Fruit fly (Drosophila melanogaster): ENCODE results near the gene fln.

Gene fln

dm6 chr3L:20000081-20000736 lies 9.2 kb upstream of the fln start, which contains the start of the genes Tom20 and Gabat:
Gene Tom20, plus strand, starts transcription at chr3L:20000644.
Gene Gabat, minus strand, starts transcription at chr3L:20000686.
- TF ChIP-seq Myc (optimal IDR thresholded peaks at IDR 0.05) (no peak), Sin3A (optimal IDR thresholded peaks at IDR 0.05) (no peak), insv (optimal IDR thresholded peaks at IDR 0.05) (no peak), h (optimal IDR thresholded peaks at IDR 0.05) (no peak), psq (optimal IDR thresholded peaks at IDR 0.05) (no peak), ttk (optimal IDR thresholded peaks at IDR 0.05) (no peak)

DNA sequence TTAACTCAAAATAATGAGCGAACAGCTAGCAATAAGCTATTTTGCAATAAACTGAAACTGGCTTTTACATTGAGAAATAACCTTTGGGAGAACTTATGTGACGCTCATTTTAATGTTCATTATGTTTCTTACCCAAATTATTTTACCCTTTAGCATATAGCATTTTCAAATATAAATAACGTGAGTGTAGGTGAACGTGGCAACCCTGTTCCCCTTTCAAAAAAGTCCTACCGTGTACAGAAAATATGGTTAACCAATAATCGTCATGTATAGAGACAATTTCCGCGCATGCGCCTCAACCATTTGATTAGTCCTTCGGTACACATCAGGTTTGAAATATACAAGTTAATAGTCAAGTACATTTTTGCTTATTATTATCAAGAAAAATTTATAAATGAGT lies 3.0 kb upstream of the fln start:
- TF ChIP-seq ttk (optimal IDR thresholded peaks at IDR 0.05) (no peak), psq (optimal IDR thresholded peaks at IDR 0.05) (no peak), Sin3A (optimal IDR thresholded peaks at IDR 0.05) (no peak), h (optimal IDR thresholded peaks at IDR 0.05) (no peak), Myc (optimal IDR thresholded peaks at IDR 0.05) (no peak), insv (optimal IDR thresholded peaks at IDR 0.05) (no peak)

DNA sequence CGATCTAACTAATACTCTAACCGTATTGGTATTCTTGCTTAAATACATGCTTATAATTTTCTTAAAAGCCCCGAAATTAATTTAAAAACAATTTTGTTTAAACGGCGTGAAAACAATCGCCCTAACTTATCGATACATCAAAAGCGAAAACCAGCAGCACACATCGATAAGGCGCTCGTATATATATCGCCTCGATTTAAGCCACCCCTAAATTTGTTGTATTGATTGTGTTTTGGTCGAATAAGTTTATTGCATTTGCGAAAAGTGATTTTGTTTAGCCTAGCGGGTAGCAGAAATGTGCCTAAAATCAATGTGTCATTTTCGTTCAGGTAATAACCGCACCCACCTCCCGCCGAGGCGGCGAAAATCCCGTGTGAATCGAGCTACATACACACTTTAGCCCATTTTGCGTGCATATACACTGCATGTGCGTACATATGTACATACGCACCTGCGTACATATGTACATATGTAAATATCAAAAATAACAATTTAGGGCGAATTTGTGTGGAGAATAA lies 753 bp upstream of the fln start, which contains the start of the genes CG7646 and Nca:
CG7646 (plus strand) TSS at position 174 of the 518 bp plus-strand sequence.
Nca (plus strand) TSS at position 174 of the 518 bp plus-strand sequence.
- no peak for TF ChIP-seq Sin3A (optimal IDR thresholded peaks at IDR 0.05)
- TF ChIP-seq psq (optimal IDR thresholded peaks at IDR 0.05): no peak
- no peak for TF ChIP-seq insv (optimal IDR thresholded peaks at IDR 0.05)
- TF ChIP-seq Myc (optimal IDR thresholded peaks at IDR 0.05): no peak
- TF ChIP-seq ttk (optimal IDR thresholded peaks at IDR 0.05): no peak
- TF ChIP-seq h (optimal IDR thresholded peaks at IDR 0.05): no peak

DNA sequence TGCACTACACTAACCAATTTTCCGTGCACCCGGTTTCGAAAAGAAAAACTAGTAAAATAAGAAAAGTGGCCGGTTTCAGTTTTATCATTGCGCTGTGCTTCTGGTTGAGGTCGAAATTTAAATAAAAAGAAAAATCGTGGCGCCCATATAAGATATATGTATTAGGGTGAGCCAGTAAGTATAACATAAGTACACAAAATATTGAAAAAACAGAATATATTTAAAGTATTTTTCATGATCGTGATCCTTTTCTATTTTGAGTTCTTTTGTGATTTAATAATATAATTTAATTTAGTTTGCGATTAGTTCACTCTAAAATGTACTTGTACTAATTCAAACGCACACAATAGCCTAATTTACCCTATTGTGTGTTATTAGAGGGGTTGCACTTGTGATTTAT lies 2.1 kb downstream of the fln start, which contains the start of gene Csas:
Csas (minus strand) TSS at position 101 of the 400 bp plus-strand sequence.
- TF ChIP-seq h (optimal IDR thresholded peaks at IDR 0.05) (no peak), Sin3A (optimal IDR thresholded peaks at IDR 0.05) (no peak), insv (optimal IDR thresholded peaks at IDR 0.05) (no peak), Myc (optimal IDR thresholded peaks at IDR 0.05) (no peak), ttk (optimal IDR thresholded peaks at IDR 0.05) (no peak), psq (optimal IDR thresholded peaks at IDR 0.05) (no peak)

DNA sequence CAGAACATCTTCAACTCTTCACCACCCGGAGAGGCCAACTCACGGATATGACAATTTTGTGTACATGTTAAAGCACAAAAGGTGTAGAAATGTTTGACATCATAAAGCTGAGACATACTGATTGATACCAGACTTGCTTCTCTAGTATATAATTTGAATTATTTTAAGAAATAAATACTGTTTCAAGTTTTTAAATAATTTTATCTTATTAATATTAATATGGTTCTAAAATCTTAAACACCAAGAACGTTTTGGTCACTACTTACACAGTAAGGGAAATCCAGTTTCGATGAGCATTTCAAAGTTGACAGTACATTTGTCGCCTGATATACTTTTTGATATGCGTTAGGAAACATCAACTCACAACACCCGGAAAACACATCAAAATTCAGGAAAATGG lies 5.3 kb downstream of the fln start, which contains the start of the genes hale and schuy:
hale (minus strand) TSS at position 101 of the 400 bp plus-strand sequence.
schuy (plus strand) TSS at position 326 of the 400 bp plus-strand sequence.
- TF ChIP-seq insv (optimal IDR thresholded peaks at IDR 0.05): no peak
- TF ChIP-seq h (optimal IDR thresholded peaks at IDR 0.05): no peak
- no peak for TF ChIP-seq Myc (optimal IDR thresholded peaks at IDR 0.05)
- no peak for TF ChIP-seq ttk (optimal IDR thresholded peaks at IDR 0.05)
- TF ChIP-seq psq (optimal IDR thresholded peaks at IDR 0.05): no peak
- TF ChIP-seq Sin3A (optimal IDR thresholded peaks at IDR 0.05): no peak

dm6 chr3L:19981385-19981784 lies 9.6 kb downstream of the fln start, which contains the start of gene CG17732:
Gene CG17732, plus strand, starts transcription at chr3L:19981685.
- no peak for TF ChIP-seq h (optimal IDR thresholded peaks at IDR 0.05)
- TF ChIP-seq ttk (optimal IDR thresholded peaks at IDR 0.05): no peak
- TF ChIP-seq psq (optimal IDR thresholded peaks at IDR 0.05): no peak
- no peak for TF ChIP-seq insv (optimal IDR thresholded peaks at IDR 0.05)
- no peak for TF ChIP-seq Sin3A (optimal IDR thresholded peaks at IDR 0.05)
- no peak for TF ChIP-seq Myc (optimal IDR thresholded peaks at IDR 0.05)

DNA sequence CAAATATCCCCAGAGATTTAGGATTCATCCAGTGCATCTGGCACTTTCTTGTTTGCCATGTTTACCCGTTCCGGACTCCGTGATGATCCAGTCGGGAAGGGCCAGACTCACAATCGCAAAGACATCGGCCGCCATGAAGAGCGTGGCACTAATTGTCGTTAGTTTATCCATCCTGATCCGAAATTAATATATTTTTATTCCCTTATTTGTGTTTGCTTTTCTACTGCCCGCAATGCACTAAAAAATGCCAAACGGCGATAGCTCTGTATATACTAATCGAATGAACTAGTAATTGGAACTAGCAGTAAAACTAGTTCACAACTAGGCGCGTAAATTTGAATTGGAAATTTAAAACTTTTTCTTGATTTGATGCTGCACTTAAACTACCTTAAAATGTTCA lies 11.4 kb downstream of the fln start, which contains the start of gene CG14182:
CG14182 (minus strand) TSS at position 221 of the 400 bp plus-strand sequence.
- TF ChIP-seq Myc (optimal IDR thresholded peaks at IDR 0.05): no peak
- TF ChIP-seq h (optimal IDR thresholded peaks at IDR 0.05): no peak
- no peak for TF ChIP-seq insv (optimal IDR thresholded peaks at IDR 0.05)
- TF ChIP-seq ttk (optimal IDR thresholded peaks at IDR 0.05): no peak
- TF ChIP-seq Sin3A (optimal IDR thresholded peaks at IDR 0.05): no peak
- TF ChIP-seq psq (optimal IDR thresholded peaks at IDR 0.05): no peak

dm6 chr3L:19978088-19978487 lies 12.9 kb downstream of the fln start:
- no peak for TF ChIP-seq Myc (optimal IDR thresholded peaks at IDR 0.05)
- TF ChIP-seq insv (optimal IDR thresholded peaks at IDR 0.05): no peak
- TF ChIP-seq h (optimal IDR thresholded peaks at IDR 0.05): no peak
- TF ChIP-seq ttk (optimal IDR thresholded peaks at IDR 0.05): no peak
- no peak for TF ChIP-seq Sin3A (optimal IDR thresholded peaks at IDR 0.05)
- TF ChIP-seq psq (optimal IDR thresholded peaks at IDR 0.05): no peak

DNA sequence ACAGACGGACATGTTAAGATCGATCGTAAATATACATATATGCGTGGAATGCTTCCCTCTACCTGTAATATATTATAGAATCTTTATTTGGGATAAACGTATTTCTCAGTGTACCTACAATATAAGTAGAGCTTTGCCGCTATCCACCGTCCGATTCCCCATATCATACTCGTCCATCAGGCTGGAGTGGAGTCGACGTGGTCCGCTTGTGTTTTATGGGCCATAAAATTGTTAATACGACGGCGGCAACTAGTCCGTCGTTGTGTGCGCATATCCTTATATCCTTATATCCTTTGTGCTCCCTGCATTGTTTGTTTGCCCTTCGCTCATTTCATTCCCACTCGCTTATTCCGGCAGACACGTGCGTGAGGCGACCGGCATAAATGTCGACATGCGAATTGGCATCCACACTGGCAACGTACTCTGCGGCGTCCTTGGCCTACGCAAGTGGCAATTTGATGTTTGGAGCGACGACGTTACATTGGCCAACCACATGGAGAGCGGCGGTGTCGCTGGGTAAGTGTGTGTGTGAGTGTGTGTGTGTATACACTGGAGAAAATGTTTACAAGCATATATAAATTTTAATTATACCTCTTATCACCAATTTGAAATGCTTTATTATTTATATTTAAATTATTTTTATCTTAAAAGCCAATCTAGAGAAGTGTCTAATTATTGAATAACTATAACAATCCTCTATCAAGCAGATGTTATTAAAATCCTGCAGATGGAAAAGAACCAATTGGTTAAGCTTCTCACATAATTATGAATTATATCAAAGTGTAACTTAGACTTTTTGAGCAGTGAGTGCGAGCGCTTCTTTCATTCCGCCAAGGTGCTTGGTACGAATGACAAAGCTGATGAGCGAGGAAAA lies 22.1 kb downstream of the fln start:
- no peak for TF ChIP-seq Sin3A (optimal IDR thresholded peaks at IDR 0.05)
- no peak for TF ChIP-seq insv (optimal IDR thresholded peaks at IDR 0.05)
- no peak for TF ChIP-seq Myc (optimal IDR thresholded peaks at IDR 0.05)
- TF ChIP-seq psq (optimal IDR thresholded peaks at IDR 0.05): no peak
- no peak for TF ChIP-seq h (optimal IDR thresholded peaks at IDR 0.05)
- TF ChIP-seq ttk (optimal IDR thresholded peaks at IDR 0.05): no peak

- TF ChIP-seq Myc (optimal IDR thresholded peaks at IDR 0.05): no peak
- TF ChIP-seq Sin3A (optimal IDR thresholded peaks at IDR 0.05): no peak
- TF ChIP-seq h (optimal IDR thresholded peaks at IDR 0.05): no peak
- TF ChIP-seq insv (optimal IDR thresholded peaks at IDR 0.05): no peak
- no peak for TF ChIP-seq ttk (optimal IDR thresholded peaks at IDR 0.05)
- no peak for TF ChIP-seq psq (optimal IDR thresholded peaks at IDR 0.05)
These were observed 29.2 kb downstream of the fln start for dm6 chr3L:19961805-19962204.

DNA sequence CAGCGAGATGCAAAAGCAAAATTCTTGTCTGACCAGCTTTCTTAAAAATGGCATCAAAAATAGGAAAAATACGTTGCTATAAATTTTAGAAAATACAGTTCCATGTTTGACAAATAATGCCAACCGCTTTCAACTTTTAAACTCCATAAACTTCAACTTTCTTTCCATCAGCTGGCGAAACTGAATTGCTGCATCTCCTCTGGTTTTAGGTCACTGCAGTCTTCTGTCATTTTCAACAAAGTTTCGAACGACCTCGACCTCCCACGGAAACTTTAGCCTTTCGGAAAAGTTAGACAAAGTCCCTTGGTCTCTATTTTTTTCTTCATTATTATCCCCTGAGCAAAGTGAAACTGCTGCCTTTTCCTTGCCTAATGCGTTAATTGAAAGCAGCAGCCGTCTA lies 35.3 kb downstream of the fln start, which contains the start of gene CG42263:
CG42263 (minus strand) TSS at position 101 of the 400 bp plus-strand sequence.
- no peak for TF ChIP-seq ttk (optimal IDR thresholded peaks at IDR 0.05)
- no peak for TF ChIP-seq psq (optimal IDR thresholded peaks at IDR 0.05)
- no peak for TF ChIP-seq h (optimal IDR thresholded peaks at IDR 0.05)

Measured in Kc167 (cell line).